Worm (Caenorhabditis elegans) whole organism, L4/young adult: ENCODE data around the gene ttr-36.

Experiments
- W03F9.2 ChIP-seq: fragments of 150-350 bp; optimal IDR thresholded peaks from 2 replicates; lab custom pipeline; 2014; ENCODE audit warnings: missing biosample characterization, missing genetic modification characterization
- dao-5 ChIP-seq: sonication (generic microtip); optimal IDR thresholded peaks from 2 replicates; lab custom pipeline; 2016; ENCODE audit warnings: missing genotype, missing genetic modification characterization, moderate library complexity, missing compliant biosample characterization
- him-1 ChIP-seq: sonication (generic microtip); optimal IDR thresholded peaks from 2 replicates; lab custom pipeline; 2016; ENCODE audit warnings: missing genotype, missing genetic modification reagents, missing genetic modification characterization, missing compliant biosample characterization

DNA sequence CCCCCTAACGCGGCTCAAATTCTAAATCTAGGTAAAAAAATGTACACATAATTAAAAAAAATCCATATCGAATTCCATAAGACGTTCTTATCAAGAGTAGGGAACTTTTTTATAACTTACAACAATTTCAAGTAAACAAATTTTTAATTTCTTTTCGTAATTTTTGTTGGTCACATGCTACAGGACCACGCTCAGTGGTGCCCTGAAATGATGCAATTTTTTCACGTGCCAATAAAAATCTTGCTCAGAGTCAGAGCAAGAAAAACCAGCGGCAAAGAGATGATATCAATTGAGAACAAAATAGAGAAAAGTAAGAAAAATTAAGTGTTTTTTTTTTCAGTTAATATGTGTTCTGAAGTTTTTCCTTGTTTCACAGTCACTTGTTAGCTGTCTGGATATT is 21.2 kb downstream of the ttr-36 start:
- TF ChIP-seq W03F9.2 (tag; lab: Kevin White, UChicago): no peak
- TF ChIP-seq dao-5 (tag; lab: Kevin White, UChicago): no peak
- TF ChIP-seq him-1 (tag; lab: Kevin White, UChicago): no peak
